Worm (Caenorhabditis elegans) whole organism, L1 larva: ENCODE results near the gene dnj-22.

Experiments used
- C04F5.9 ChIP-seq: sonication (generic microtip); optimal IDR thresholded peaks from 2 replicates; lab custom pipeline; 2016; ENCODE audit warnings: missing genetic modification characterization, missing compliant biosample characterization
- C34B4.2 ChIP-seq: sonication (generic microtip); optimal IDR thresholded peaks from 2 replicates; lab custom pipeline; 2017; ENCODE audit warnings: mild to moderate bottlenecking, missing genetic modification characterization, missing compliant biosample characterization
- Y116A8C.19 ChIP-seq: sonication (generic microtip); optimal IDR thresholded peaks from 2 replicates; lab custom pipeline; 2016; ENCODE audit warnings: missing compliant biosample characterization, missing genetic modification characterization, borderline replicate concordance
- aly-2 ChIP-seq: fragments of 150-350 bp; optimal IDR thresholded peaks from 2 replicates; lab custom pipeline; 2014; ENCODE audit warnings: missing biosample characterization, missing genetic modification characterization
- blmp-1 ChIP-seq: fragments of 150-350 bp; optimal IDR thresholded peaks from 2 replicates; lab custom pipeline; 2014; ENCODE audit warnings: missing biosample characterization, missing genetic modification characterization
- ceh-63 ChIP-seq: fragments of 200-800 bp; sonication (Bioruptor generic); optimal IDR thresholded peaks from 2 replicates; lab custom pipeline; 2018; ENCODE audit warnings: mild to moderate bottlenecking, missing genetic modification characterization, missing compliant biosample characterization
- ceh-8 ChIP-seq: fragments of 200-800 bp; sonication (Bioruptor generic); optimal IDR thresholded peaks from 2 replicates; lab custom pipeline; 2018; ENCODE audit warnings: mild to moderate bottlenecking, missing genetic modification characterization, moderate library complexity, missing compliant biosample characterization
- ceh-82 ChIP-seq, 3 experiments: fragments of 150-350 bp in 1 of 3; sonication (generic microtip) in 2 of 3; optimal IDR thresholded peaks; 2 replicates each; lab custom pipeline; 2014 to 2017; ENCODE audit warnings: missing biosample characterization in 3 of 3, missing genetic modification characterization in 3 of 3
- ceh-88 ChIP-seq: fragments of 200-800 bp; sonication (Bioruptor generic); IDR thresholded peaks from 2 replicates; pipeline ENCODE4 v1.3.6; 2022; ENCODE audit warnings: missing genetic modification characterization, missing compliant biosample characterization
- ces-1 ChIP-seq: fragments of 150-350 bp; optimal IDR thresholded peaks from 2 replicates; lab custom pipeline; 2014; ENCODE audit warnings: missing biosample characterization, missing genetic modification reagents, missing genetic modification characterization
- egl-13 ChIP-seq: sonication (generic microtip); optimal IDR thresholded peaks from 2 replicates; lab custom pipeline; 2016; ENCODE audit warnings: missing genotype, missing genetic modification reagents, missing genetic modification characterization, missing compliant biosample characterization
- fkh-10 ChIP-seq: sonication (generic microtip); optimal IDR thresholded peaks from 2 replicates; lab custom pipeline; 2017; ENCODE audit warnings: missing biosample characterization, missing genetic modification reagents, missing genetic modification characterization
- fkh-4 ChIP-seq: sonication (generic microtip); optimal IDR thresholded peaks from 2 replicates; lab custom pipeline; 2016; ENCODE audit warnings: missing compliant biosample characterization, missing genetic modification characterization, borderline replicate concordance
- grh-1 ChIP-seq: fragments of 200-800 bp; sonication (Bioruptor generic); IDR thresholded peaks from 2 replicates; pipeline ENCODE4 v1.3.6; 2022; ENCODE audit warnings: missing genetic modification reagents, missing genetic modification characterization, missing compliant biosample characterization
- hlh-4 ChIP-seq: sonication (generic microtip); optimal IDR thresholded peaks from 2 replicates; lab custom pipeline; 2016; ENCODE audit warnings: mild to moderate bottlenecking, missing genetic modification characterization, missing compliant biosample characterization
- jun-1 ChIP-seq: fragments of 150-350 bp; optimal IDR thresholded peaks from 2 replicates; lab custom pipeline; 2014; ENCODE audit warnings: missing biosample characterization, missing genetic modification reagents, missing genetic modification characterization
- lin-13 ChIP-seq: fragments of 150-350 bp; optimal IDR thresholded peaks from 2 replicates; lab custom pipeline; 2014; ENCODE audit warnings: missing biosample characterization, missing genetic modification reagents, missing genetic modification characterization
- lin-35 ChIP-seq, 2 experiments: fragments of 150-350 bp; optimal IDR thresholded peaks; 2 replicates each; lab custom pipeline; 2014; ENCODE audit warnings: missing biosample characterization in 2 of 2, missing genetic modification characterization in 2 of 2, missing genetic modification reagents in 2 of 2
- mab-9 ChIP-seq: fragments of 200-800 bp; sonication (Bioruptor generic); IDR thresholded peaks from 2 replicates; pipeline ENCODE4 v1.3.6; 2022; ENCODE audit warnings: missing genetic modification reagents, missing genetic modification characterization, missing compliant biosample characterization
- mdl-1 ChIP-seq, 2 experiments: fragments of 150-350 bp; optimal IDR thresholded peaks; 2 replicates each; lab custom pipeline; 2014 to 2017; ENCODE audit warnings: missing biosample characterization in 2 of 2, missing genetic modification characterization in 2 of 2, inconsistent platforms in 1 of 2
- nhr-11 ChIP-seq: fragments of 150-350 bp; optimal IDR thresholded peaks from 2 replicates; lab custom pipeline; 2014; ENCODE audit warnings: missing biosample characterization, missing genetic modification characterization
- nhr-12 ChIP-seq: sonication (generic microtip); optimal IDR thresholded peaks from 2 replicates; lab custom pipeline; 2017; ENCODE audit warnings: missing biosample characterization, missing genetic modification characterization
- nhr-19 ChIP-seq: fragments of 200-800 bp; sonication (Bioruptor generic); conservative IDR thresholded peaks from 2 replicates; pipeline ENCODE4 v1.3.6; 2022; ENCODE audit warnings: missing genetic modification characterization, missing compliant biosample characterization
- nhr-20 ChIP-seq: sonication (generic microtip); optimal IDR thresholded peaks from 2 replicates; lab custom pipeline; 2016; ENCODE audit warnings: mild to moderate bottlenecking, missing genetic modification characterization, missing compliant biosample characterization
- nhr-76 ChIP-seq: sonication (generic microtip); optimal IDR thresholded peaks from 2 replicates; lab custom pipeline; 2017; ENCODE audit warnings: missing biosample characterization, missing genetic modification characterization
- pax-3 ChIP-seq: fragments of 200-800 bp; sonication (Bioruptor generic); optimal IDR thresholded peaks from 2 replicates; lab custom pipeline; 2018; ENCODE audit warnings: mild to moderate bottlenecking, missing genetic modification characterization, moderate library complexity, missing compliant biosample characterization
- rnt-1 ChIP-seq: sonication (generic microtip); optimal IDR thresholded peaks from 2 replicates; lab custom pipeline; 2016; ENCODE audit warnings: mild to moderate bottlenecking, missing genetic modification characterization, moderate library complexity, missing compliant biosample characterization
- skn-1 ChIP-seq: fragments of 150-350 bp; optimal IDR thresholded peaks from 2 replicates; lab custom pipeline; 2014; ENCODE audit warnings: missing biosample characterization, missing genetic modification characterization
- snu-23 ChIP-seq: sonication (generic microtip); optimal IDR thresholded peaks from 2 replicates; lab custom pipeline; 2016; ENCODE audit warnings: missing genetic modification characterization, missing compliant biosample characterization
- tbx-2 ChIP-seq: sonication (generic microtip); optimal IDR thresholded peaks from 2 replicates; lab custom pipeline; 2016; ENCODE audit warnings: missing genetic modification characterization, missing compliant biosample characterization
- tlp-1 ChIP-seq: fragments of 150-350 bp; optimal IDR thresholded peaks from 2 replicates; lab custom pipeline; 2014; ENCODE audit warnings: missing biosample characterization, missing genetic modification characterization
- unc-30 ChIP-seq: sonication (generic microtip); optimal IDR thresholded peaks from 2 replicates; lab custom pipeline; 2017; ENCODE audit warnings: missing biosample characterization, missing genetic modification characterization
- unc-98 ChIP-seq: fragments of 200-800 bp; sonication (Bioruptor generic); IDR thresholded peaks from 2 replicates; pipeline ENCODE4 v1.3.6; 2022; ENCODE audit warnings: missing genetic modification characterization, missing compliant biosample characterization
- zip-4 ChIP-seq: fragments of 200-800 bp; sonication (Bioruptor generic); optimal IDR thresholded peaks from 2 replicates; lab custom pipeline; 2018; ENCODE audit warnings: mild to moderate bottlenecking, missing genetic modification characterization, moderate library complexity, missing compliant biosample characterization
- ztf-11 ChIP-seq, 2 experiments: sonication (generic microtip); optimal IDR thresholded peaks; 2 replicates each; lab custom pipeline; 2016 to 2017; ENCODE audit warnings: missing genetic modification characterization in 2 of 2, missing biosample characterization in 1 of 2, missing compliant biosample characterization in 1 of 2
- ztf-4 ChIP-seq: fragments of 150-350 bp; optimal IDR thresholded peaks from 2 replicates; lab custom pipeline; 2014; ENCODE audit warnings: missing biosample characterization, missing genetic modification characterization

The dnj-22 gene

DNA sequence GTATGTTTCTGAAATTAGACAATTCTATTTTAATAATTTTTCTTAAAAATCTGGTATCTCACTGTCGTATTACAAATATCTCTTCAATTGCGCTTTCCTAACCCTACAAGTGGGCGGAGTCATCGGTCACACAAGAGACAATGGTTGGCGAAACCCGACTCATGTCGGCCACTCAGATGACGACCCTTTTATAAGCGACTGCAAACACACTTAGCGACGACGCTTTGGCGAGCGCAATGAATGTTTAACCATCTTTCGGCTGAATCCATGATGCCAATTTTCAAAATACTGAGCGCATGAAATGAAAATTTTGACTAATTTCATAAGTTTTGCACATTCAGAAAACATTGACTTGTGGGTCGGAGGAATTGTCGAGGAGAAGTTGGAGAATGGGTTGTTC is 38.4 kb upstream of the dnj-22 start (continued):
- TF ChIP-seq ces-1 (GFP tag; lab: Kevin White, UChicago), result peak; percentile 55
- peak; percentile 67 for TF ChIP-seq nhr-11 (tag; lab: Kevin White, UChicago)
- TF ChIP-seq skn-1 (tag; lab: Kevin White, UChicago), result peak; percentile 62
- TF ChIP-seq ceh-88 (GFP tag; lab: Robert Waterston, UW), result peak; percentile 85
- TF ChIP-seq egl-13 (tag; lab: Kevin White, UChicago), result peak; percentile 89
- TF ChIP-seq nhr-20 (tag; lab: Kevin White, UChicago), result peak; percentile 93
- TF ChIP-seq tlp-1 (tag; lab: Kevin White, UChicago), result peak; percentile 55
- peak; percentile 86 for TF ChIP-seq zip-4 (GFP tag; lab: Kevin White, UChicago)
- peak; percentile 52 for TF ChIP-seq lin-13 (GFP tag; lab: Kevin White, UChicago)
- TF ChIP-seq mdl-1 (tag; optimal IDR thresholded peaks at IDR 0.05; lab: Kevin White, UChicago), result peak; percentile 24 to 81

DNA sequence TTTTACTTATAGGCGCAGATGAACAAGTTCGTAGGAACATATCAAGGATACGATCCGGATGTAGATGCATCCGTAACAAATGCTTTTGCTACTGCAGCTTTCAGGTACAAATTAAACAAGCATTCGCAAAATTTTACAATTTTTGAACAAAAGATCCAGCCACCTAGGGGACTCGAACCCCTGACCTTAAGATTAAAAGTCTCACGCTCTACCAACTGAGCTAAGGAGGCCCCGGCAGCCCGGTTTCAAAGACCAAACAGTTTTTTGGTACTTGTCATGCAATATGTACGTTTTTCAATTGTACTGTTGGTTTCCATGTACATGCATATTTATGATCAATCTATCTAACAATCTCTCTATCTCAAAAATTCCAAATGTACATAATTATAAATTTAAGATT is 37.5 kb upstream of the dnj-22 start:
- TF ChIP-seq fkh-4 (no peak), jun-1 (tag; lab: Kevin White, UChicago) (no peak), nhr-19 (GFP tag; lab: Robert Waterston, UW) (no peak), zip-4 (GFP tag; lab: Kevin White, UChicago) (no peak), nhr-20 (tag; lab: Kevin White, UChicago) (no peak), ztf-4 (tag; lab: Kevin White, UChicago) (no peak), nhr-76 (tag; lab: Kevin White, UChicago) (no peak)

ce11 chrV:8495965-8496364 is 34.0 kb upstream of the dnj-22 start:
- peak in 1 of 2 experiments; percentile 29 for TF ChIP-seq lin-35 (GFP tag; optimal IDR thresholded peaks at IDR 0.05; lab: Kevin White, UChicago)
- TF ChIP-seq rnt-1 (tag; lab: Kevin White, UChicago), result peak; percentile 29
- peak; percentile 3 for TF ChIP-seq snu-23 (GFP tag; lab: Kevin White, UChicago)
- no peak for TF ChIP-seq zip-4 (GFP tag; lab: Kevin White, UChicago)
- no peak for TF ChIP-seq egl-13 (tag; lab: Kevin White, UChicago)

DNA sequence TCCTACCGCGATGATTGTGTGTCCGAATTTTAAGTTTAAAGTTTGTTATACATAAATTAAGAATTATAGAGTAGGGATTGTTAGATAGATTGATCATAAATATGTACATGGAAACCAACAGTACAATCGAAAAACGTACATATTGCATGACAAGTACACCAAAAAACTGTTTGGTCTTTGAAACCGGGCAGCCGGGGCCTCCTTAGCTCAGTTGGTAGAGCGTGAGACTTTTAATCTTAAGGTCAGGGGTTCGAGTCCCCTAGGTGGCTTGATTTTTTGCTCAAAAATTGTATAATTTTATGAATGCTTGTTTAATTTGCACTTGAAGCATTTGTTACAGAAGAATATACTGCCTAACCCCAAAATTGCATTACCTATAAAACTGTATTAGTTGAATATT is 33.2 kb upstream of the dnj-22 start:
- no peak for TF ChIP-seq ztf-11 (tag; optimal IDR thresholded peaks at IDR 0.05; lab: Kevin White, UChicago)
- TF ChIP-seq grh-1 (GFP tag; lab: Robert Waterston, UW), result no peak
- no peak for TF ChIP-seq C04F5.9 (tag; lab: Kevin White, UChicago)
- TF ChIP-seq lin-35 (GFP tag; optimal IDR thresholded peaks at IDR 0.05; lab: Kevin White, UChicago), result no peak
- no peak for TF ChIP-seq unc-98
- TF ChIP-seq nhr-20 (tag; lab: Kevin White, UChicago), result no peak
- TF ChIP-seq mdl-1 (tag; optimal IDR thresholded peaks at IDR 0.05; lab: Kevin White, UChicago), result no peak
- TF ChIP-seq zip-4 (GFP tag; lab: Kevin White, UChicago), result no peak
- no peak for TF ChIP-seq nhr-76 (tag; lab: Kevin White, UChicago)
- TF ChIP-seq Y116A8C.19 (tag; lab: Kevin White, UChicago), result no peak
- no peak for TF ChIP-seq pax-3 (tag; lab: Kevin White, UChicago)
- no peak for TF ChIP-seq fkh-10 (GFP tag; lab: Kevin White, UChicago)
- TF ChIP-seq tbx-2 (tag; lab: Kevin White, UChicago), result no peak
- TF ChIP-seq nhr-12, result no peak
- no peak for TF ChIP-seq hlh-4 (tag; lab: Kevin White, UChicago)
- TF ChIP-seq ztf-4 (tag; lab: Kevin White, UChicago), result no peak
- TF ChIP-seq ceh-63, result no peak
- TF ChIP-seq ceh-82 (tag; optimal IDR thresholded peaks at IDR 0.05; lab: Kevin White, UChicago), result no peak
- no peak for TF ChIP-seq mab-9 (GFP tag; lab: Robert Waterston, UW)

ce11 chrV:8494260-8494939 is 32.5 kb upstream of the dnj-22 start, which contains the start of gene pxn-1:
Gene pxn-1 (plus strand): TSS chrV:8494889.
- TF ChIP-seq unc-30 (tag; lab: Kevin White, UChicago) (no peak), blmp-1 (peak; percentile 53), C34B4.2 (no peak), aly-2 (tag; lab: Kevin White, UChicago) (no peak), egl-13 (tag; lab: Kevin White, UChicago) (no peak), ceh-8 (GFP tag; lab: Kevin White, UChicago) (no peak)
